Fruit fly (Drosophila melanogaster) whole organism, embryonic: ENCODE data around the gene Hgsnat.

ENCODE experiments used
- Aef1 ChIP-seq: fragments of 200-800 bp; sonication (Bioruptor generic); IDR thresholded peaks from 3 replicates; pipeline ENCODE4 v1.3.6; 2022; ENCODE audit warnings: missing biosample characterization, missing genetic modification characterization
- CG11247 ChIP-seq: fragments of 200-800 bp; sonication (Bioruptor generic); IDR thresholded peaks from 2 replicates; pipeline ENCODE4 v1.3.6; 2022; ENCODE audit warnings: missing biosample characterization, missing genetic modification characterization
- CG11723 ChIP-seq: fragments of 200-800 bp; sonication (Bioruptor generic); optimal IDR thresholded peaks from 2 replicates; lab custom pipeline; 2017; ENCODE audit warnings: missing biosample characterization, mild to moderate bottlenecking, missing genetic modification characterization
- CG12236 ChIP-seq: fragments of 200-800 bp; sonication (Bioruptor generic); optimal IDR thresholded peaks from 2 replicates; lab custom pipeline; 2016; ENCODE audit warnings: missing biosample characterization, missing genetic modification characterization
- CG12659 ChIP-seq: fragments of 200-800 bp; sonication (Bioruptor generic); optimal IDR thresholded peaks from 3 replicates; lab custom pipeline; 2017; ENCODE audit warnings: mild to moderate bottlenecking, missing biosample characterization, missing genetic modification reagents, missing genetic modification characterization
- CG13123 ChIP-seq: fragments of 200-800 bp; sonication (Bioruptor generic); optimal IDR thresholded peaks from 2 replicates; lab custom pipeline; 2016; ENCODE audit warnings: missing biosample characterization, missing genetic modification characterization
- CG13624 ChIP-seq: fragments of 200-800 bp; sonication (Bioruptor generic); optimal IDR thresholded peaks from 2 replicates; lab custom pipeline; 2016; ENCODE audit warnings: missing biosample characterization, missing genetic modification characterization
- CG14050 ChIP-seq: fragments of 200-800 bp; sonication (Bioruptor generic); IDR thresholded peaks from 3 replicates; pipeline ENCODE4 v1.3.6; 2022; ENCODE audit warnings: missing biosample characterization, missing genetic modification characterization
- CG14965 ChIP-seq: fragments of 200-800 bp; sonication (Bioruptor generic); optimal IDR thresholded peaks from 2 replicates; lab custom pipeline; 2016; ENCODE audit warnings: missing biosample characterization, missing genetic modification characterization, borderline replicate concordance
- CG15073 ChIP-seq: fragments of 200-800 bp; sonication (Bioruptor generic); optimal IDR thresholded peaks from 2 replicates; lab custom pipeline; 2016; ENCODE audit warnings: missing biosample characterization, missing genetic modification characterization
- CG17359 ChIP-seq: fragments of 200-800 bp; sonication (Bioruptor generic); optimal IDR thresholded peaks from 3 replicates; lab custom pipeline; 2018; ENCODE audit warnings: missing biosample characterization, mild to moderate bottlenecking, missing genetic modification characterization, moderate library complexity
- CG2120 ChIP-seq: fragments of 200-800 bp; sonication (Bioruptor generic); optimal IDR thresholded peaks from 3 replicates; lab custom pipeline; 2016; ENCODE audit warnings: missing biosample characterization, missing genetic modification characterization
- CG2678 ChIP-seq: fragments of 200-800 bp; sonication (Bioruptor generic); optimal IDR thresholded peaks from 3 replicates; lab custom pipeline; 2019; ENCODE audit warnings: missing biosample characterization, mild to moderate bottlenecking, missing genetic modification characterization, moderate library complexity
- CG34224 ChIP-seq: fragments of 200-800 bp; sonication (Bioruptor generic); IDR thresholded peaks from 3 replicates; pipeline ENCODE4 v1.3.6; 2022; ENCODE audit warnings: missing biosample characterization, missing genetic modification characterization; ENCODE audit not compliant: partially characterized antibody
- CG34376 ChIP-seq: fragments of 200-800 bp; sonication (Bioruptor generic); optimal IDR thresholded peaks from 2 replicates; lab custom pipeline; 2018; ENCODE audit warnings: missing biosample characterization, mild to moderate bottlenecking, missing genetic modification characterization
- CG34422 ChIP-seq: fragments of 200-800 bp; sonication (Bioruptor generic); IDR thresholded peaks from 3 replicates; pipeline ENCODE4 v1.3.6; 2022; ENCODE audit warnings: missing biosample characterization, missing genetic modification characterization
- CG6272 ChIP-seq: fragments of 200-800 bp; sonication (Bioruptor generic); IDR thresholded peaks from 2 replicates; pipeline ENCODE4 v1.3.6; 2022; ENCODE audit warnings: missing biosample characterization, missing genetic modification characterization
- CG6683 ChIP-seq: fragments of 200-800 bp; sonication (Bioruptor generic); optimal IDR thresholded peaks from 2 replicates; lab custom pipeline; 2017; ENCODE audit warnings: missing biosample characterization, mild to moderate bottlenecking, missing genetic modification characterization, missing genetic modification reagents
- CG7271 ChIP-seq: fragments of 200-800 bp; sonication (Bioruptor generic); optimal IDR thresholded peaks from 2 replicates; lab custom pipeline; 2018; ENCODE audit warnings: missing biosample characterization, mild to moderate bottlenecking, missing genetic modification characterization, moderate library complexity
- CG7786 ChIP-seq: fragments of 200-800 bp; sonication (Bioruptor generic); optimal IDR thresholded peaks from 2 replicates; lab custom pipeline; 2016; ENCODE audit warnings: missing biosample characterization, missing genetic modification characterization
- CG8944 ChIP-seq: fragments of 200-800 bp; sonication (Bioruptor generic); optimal IDR thresholded peaks from 3 replicates; lab custom pipeline; 2016; ENCODE audit warnings: missing biosample characterization, missing genetic modification characterization
- CoRest ChIP-seq: fragments of 200-800 bp; sonication (Bioruptor generic); optimal IDR thresholded peaks from 3 replicates; lab custom pipeline; 2018; ENCODE audit warnings: missing biosample characterization, mild to moderate bottlenecking, missing genetic modification characterization, moderate library complexity
- Dip2 ChIP-seq: fragments of 200-800 bp; sonication (Bioruptor generic); IDR thresholded peaks from 2 replicates; pipeline ENCODE4 v1.3.6; 2022; ENCODE audit warnings: missing biosample characterization, missing genetic modification characterization
- Dp ChIP-seq: fragments of 200-800 bp; sonication (Bioruptor generic); optimal IDR thresholded peaks from 2 replicates; lab custom pipeline; 2018; ENCODE audit warnings: missing biosample characterization, mild to moderate bottlenecking, missing genetic modification characterization, moderate library complexity
- Lhr ChIP-seq: fragments of 200-800 bp; sonication (Bioruptor generic); optimal IDR thresholded peaks from 3 replicates; lab custom pipeline; 2017; ENCODE audit warnings: mild to moderate bottlenecking, missing biosample characterization, missing genetic modification reagents, missing genetic modification characterization
- Lim3 ChIP-seq: fragments of 200-800 bp; sonication (Bioruptor generic); IDR thresholded peaks from 2 replicates; pipeline ENCODE4 v1.3.6; 2022; ENCODE audit warnings: missing biosample characterization, missing genetic modification characterization
- NK7.1 ChIP-seq: fragments of 200-800 bp; sonication (Bioruptor generic); optimal IDR thresholded peaks from 3 replicates; lab custom pipeline; 2016; ENCODE audit warnings: missing biosample characterization, missing genetic modification characterization
- Xrp1 ChIP-seq: fragments of 200-800 bp; sonication (Bioruptor generic); IDR thresholded peaks from 2 replicates; pipeline ENCODE4 v1.3.6; 2022; ENCODE audit warnings: missing biosample characterization, missing genetic modification characterization
- az2 ChIP-seq: fragments of 200-800 bp; sonication (Bioruptor generic); optimal IDR thresholded peaks from 3 replicates; lab custom pipeline; 2016; ENCODE audit warnings: missing biosample characterization, missing genetic modification characterization
- br ChIP-seq: fragments of >200 bp; optimal IDR thresholded peaks from 2 replicates; lab custom pipeline; 2017
- cas ChIP-seq: fragments of 200-800 bp; sonication (Bioruptor generic); IDR thresholded peaks from 2 replicates; pipeline ENCODE4 v1.3.6; 2022; ENCODE audit warnings: missing biosample characterization, missing genetic modification characterization
- da ChIP-seq: fragments of 200-800 bp; sonication (Bioruptor generic); optimal IDR thresholded peaks from 2 replicates; lab custom pipeline; 2016; ENCODE audit warnings: missing biosample characterization, missing genetic modification characterization
- dm ChIP-seq: fragments of 200-800 bp; sonication (Bioruptor generic); optimal IDR thresholded peaks from 3 replicates; lab custom pipeline; 2016; ENCODE audit warnings: missing biosample characterization, missing genetic modification characterization
- fd3F ChIP-seq: fragments of 200-800 bp; sonication (Bioruptor generic); optimal IDR thresholded peaks from 2 replicates; lab custom pipeline; 2018; ENCODE audit warnings: missing biosample characterization, mild to moderate bottlenecking, missing genetic modification characterization, moderate library complexity
- gce ChIP-seq: fragments of 200-800 bp; sonication (Bioruptor generic); IDR thresholded peaks from 3 replicates; pipeline ENCODE4 v1.3.6; 2022; ENCODE audit warnings: missing biosample characterization, missing genetic modification characterization
- h ChIP-seq: fragments of >200 bp; optimal IDR thresholded peaks from 2 replicates; lab custom pipeline; 2017
- her ChIP-seq: fragments of 200-800 bp; sonication (Bioruptor generic); optimal IDR thresholded peaks from 2 replicates; lab custom pipeline; 2016; ENCODE audit warnings: missing biosample characterization, missing genetic modification characterization
- kay ChIP-seq: fragments of 200-800 bp; sonication (Bioruptor generic); optimal IDR thresholded peaks from 2 replicates; lab custom pipeline; 2016; ENCODE audit warnings: missing biosample characterization, missing genetic modification characterization
- ken ChIP-seq: fragments of 200-800 bp; sonication (Bioruptor generic); IDR thresholded peaks from 3 replicates; pipeline ENCODE4 v1.3.6; 2022; ENCODE audit warnings: missing biosample characterization, missing genetic modification characterization
- lola ChIP-seq, 3 experiments: fragments of >200 bp in 2 of 3; fragments of 200-800 bp in 1 of 3; sonication (Bioruptor generic) in 1 of 3; optimal IDR thresholded peaks; 2 replicates each; lab custom pipeline; 2017 to 2019; ENCODE audit warnings: missing biosample characterization in 3 of 3, missing genetic modification characterization in 3 of 3, mild to moderate bottlenecking in 1 of 3, moderate library complexity in 1 of 3
- p53 ChIP-seq: fragments of 200-800 bp; sonication (Bioruptor generic); optimal IDR thresholded peaks from 2 replicates; lab custom pipeline; 2016; ENCODE audit warnings: missing biosample characterization, missing genetic modification characterization
- ro ChIP-seq: fragments of 200-800 bp; sonication (Bioruptor generic); IDR thresholded peaks from 2 replicates; pipeline ENCODE4 v1.3.6; 2022; ENCODE audit warnings: missing biosample characterization, missing genetic modification characterization
- run ChIP-seq: fragments of 200-800 bp; sonication (Bioruptor generic); optimal IDR thresholded peaks from 3 replicates; lab custom pipeline; 2018; ENCODE audit warnings: missing biosample characterization, mild to moderate bottlenecking, missing genetic modification characterization
- schlank ChIP-seq: fragments of 200-800 bp; sonication (Bioruptor generic); optimal IDR thresholded peaks from 2 replicates; lab custom pipeline; 2018; ENCODE audit warnings: missing biosample characterization, mild to moderate bottlenecking, missing genetic modification characterization
- slou ChIP-seq: fragments of 200-800 bp; sonication (Bioruptor generic); optimal IDR thresholded peaks from 3 replicates; lab custom pipeline; 2016; ENCODE audit warnings: missing biosample characterization, missing genetic modification characterization
- sna ChIP-seq: fragments of 200-800 bp; sonication (Bioruptor generic); IDR thresholded peaks from 2 replicates; pipeline ENCODE4 v1.3.6; 2022; ENCODE audit warnings: missing biosample characterization, missing genetic modification characterization; ENCODE audit not compliant: partially characterized antibody
- sr ChIP-seq: fragments of 200-800 bp; sonication (Bioruptor generic); IDR thresholded peaks from 3 replicates; pipeline ENCODE4 v1.3.6; 2022; ENCODE audit warnings: missing biosample characterization, missing genetic modification characterization
- stwl ChIP-seq: fragments of 200-800 bp; sonication (Bioruptor generic); optimal IDR thresholded peaks from 3 replicates; lab custom pipeline; 2018; ENCODE audit warnings: missing biosample characterization, mild to moderate bottlenecking, missing genetic modification characterization, moderate library complexity
- trh ChIP-seq: fragments of 200-800 bp; sonication (Bioruptor generic); optimal IDR thresholded peaks from 2 replicates; lab custom pipeline; 2016; ENCODE audit warnings: missing biosample characterization, missing genetic modification characterization
- tup ChIP-seq: fragments of 200-800 bp; sonication (Bioruptor generic); optimal IDR thresholded peaks from 2 replicates; lab custom pipeline; 2016; ENCODE audit warnings: missing biosample characterization, mild to moderate bottlenecking, missing genetic modification characterization, moderate library complexity

Gene Hgsnat

DNA sequence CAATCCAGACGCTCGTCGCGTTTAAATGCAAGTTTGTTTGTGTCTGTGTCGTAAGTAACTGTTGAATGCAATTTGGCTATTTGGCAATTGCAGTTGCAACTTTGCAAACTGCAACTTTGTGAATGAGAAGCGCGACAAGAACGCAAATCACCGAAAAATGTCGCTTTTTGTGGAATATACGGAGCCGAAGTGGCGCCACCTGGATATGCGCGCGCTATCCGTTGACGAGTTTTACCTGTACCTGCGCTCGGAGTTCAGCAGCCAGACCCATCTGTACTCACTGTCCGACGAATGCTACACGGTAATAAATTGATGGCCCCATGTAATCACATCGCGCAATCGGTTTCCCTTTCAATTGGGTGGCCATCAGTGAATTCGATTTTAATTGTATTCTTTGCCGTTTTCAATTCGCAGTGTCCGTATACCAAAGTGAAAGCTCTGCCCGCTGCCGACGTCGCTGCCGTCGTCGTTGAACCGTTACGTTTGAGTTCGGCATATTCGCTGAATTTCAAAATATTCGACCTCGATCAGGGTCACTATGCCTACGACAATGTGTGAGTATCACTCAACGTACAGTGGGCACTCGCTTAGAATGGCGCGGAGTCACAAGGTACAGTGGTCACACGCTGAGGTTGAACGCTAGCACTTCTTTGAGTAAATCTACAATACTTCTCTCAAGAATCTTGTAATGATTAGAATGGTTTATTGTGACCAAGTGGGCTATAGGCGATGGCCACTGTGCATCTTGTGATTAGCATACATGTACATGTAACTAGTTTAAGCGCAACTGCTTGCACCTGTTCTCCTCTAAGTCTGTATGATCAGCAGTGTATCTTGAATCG lies 731 bp downstream of the Hgsnat start (continued):
- TF ChIP-seq slou (GFP tag; lab: Kevin White, UChicago) (peak; percentile 62), az2 (GFP tag; lab: Kevin White, UChicago) (peak; percentile 84), CG14965 (GFP tag; lab: Kevin White, UChicago) (no peak), CG6272 (GFP tag; lab: Robert Waterston, UW) (peak; percentile 77; the same call in 1 of the 2 replicates), CG12236 (GFP tag; lab: Kevin White, UChicago) (peak; percentile 50), p53 (GFP tag; lab: Kevin White, UChicago) (peak; percentile 49), cas (GFP tag; lab: Robert Waterston, UW) (peak; percentile 52; the same call in 1 of the 2 replicates), CG34376 (GFP tag; lab: Kevin White, UChicago) (peak; percentile 1), tup (GFP tag; lab: Kevin White, UChicago) (peak; percentile 14), schlank (tag; lab: Kevin White, UChicago) (peak; percentile 61), Xrp1 (GFP tag; lab: Robert Waterston, UW) (peak; percentile 83), CG8944 (GFP tag; lab: Kevin White, UChicago) (peak; percentile 89), CG34224 (GFP tag; lab: Robert Waterston, UW) (no peak), CG14050 (GFP tag; lab: Robert Waterston, UW) (peak; percentile 74), CG6683 (GFP tag; lab: Kevin White, UChicago) (no peak), CG7271 (tag; lab: Kevin White, UChicago) (no peak), gce (0 out of 3 replicates have a peak, but pooled peaks have one; percentile 63), br (no peak), da (GFP tag; lab: Kevin White, UChicago) (peak; percentile 60), Lhr (GFP tag; lab: Kevin White, UChicago) (no peak), trh (GFP tag; lab: Kevin White, UChicago) (peak; percentile 45), CG2120 (GFP tag; lab: Kevin White, UChicago) (peak; percentile 88), stwl (no peak), CoRest (tag; lab: Kevin White, UChicago) (peak; percentile 78), h (lab: Kevin White, UChicago) (no peak), CG12659 (GFP tag; lab: Kevin White, UChicago) (peak; percentile 79), ken (GFP tag; lab: Robert Waterston, UW) (peak; percentile 81), CG11247 (peak; percentile 88), Lim3 (GFP tag; lab: Robert Waterston, UW) (peak; percentile 27; the same call in 1 of the 2 replicates), ro (GFP tag; lab: Robert Waterston, UW) (peak; percentile 71), CG7786 (GFP tag; lab: Kevin White, UChicago) (peak; percentile 82), fd3F (GFP tag; lab: Kevin White, UChicago) (peak; percentile 83), kay (peak; percentile 65), CG13624 (GFP tag; lab: Kevin White, UChicago) (peak; percentile 76), CG17359 (tag; lab: Kevin White, UChicago) (peak; percentile 86), Dip2 (GFP tag; lab: Robert Waterston, UW) (peak; percentile 75), NK7.1 (GFP tag; lab: Kevin White, UChicago) (peak; percentile 65), run (peak; percentile 38), sr (GFP tag; lab: Robert Waterston, UW) (peak; percentile 87), CG11723 (peak; percentile 43), her (GFP tag; lab: Kevin White, UChicago) (peak; percentile 88), sna (GFP tag; lab: Robert Waterston, UW) (no peak), CG2678 (tag; lab: Kevin White, UChicago) (peak; percentile 84), lola (GFP tag; optimal IDR thresholded peaks at IDR 0.05; lab: Kevin White, UChicago) (peak in 1 of 3 experiments; percentile 21), CG13123 (GFP tag; lab: Kevin White, UChicago) (peak; percentile 52), CG34422 (GFP tag; lab: Robert Waterston, UW) (peak; percentile 87), Aef1 (GFP tag; lab: Robert Waterston, UW) (peak; percentile 90), CG15073 (GFP tag; lab: Kevin White, UChicago) (no peak), Dp (GFP tag; lab: Kevin White, UChicago) (no peak), dm (GFP tag; lab: Kevin White, UChicago) (peak; percentile 68)
